Fruit fly (Drosophila melanogaster) whole organism, embryonic: ENCODE data around the gene mRpL16.

Experiments used
- Antp ChIP-seq: fragments of 200-800 bp; sonication (Bioruptor generic); optimal IDR thresholded peaks from 3 replicates; lab custom pipeline; 2016; ENCODE audit warnings: missing biosample characterization, missing genetic modification characterization
- C15 ChIP-seq: fragments of 200-800 bp; sonication (Bioruptor generic); IDR thresholded peaks from 3 replicates; pipeline ENCODE4 v1.3.6; 2022; ENCODE audit warnings: missing biosample characterization, missing genetic modification characterization
- CG1024 ChIP-seq: fragments of 200-800 bp; sonication (Bioruptor generic); IDR thresholded peaks from 2 replicates; pipeline ENCODE4 v1.3.6; 2022; ENCODE audit warnings: missing biosample characterization, missing genetic modification characterization
- CG10431 ChIP-seq: fragments of 200-800 bp; sonication (Bioruptor generic); optimal IDR thresholded peaks from 3 replicates; lab custom pipeline; 2018; ENCODE audit warnings: missing biosample characterization, mild to moderate bottlenecking, missing genetic modification characterization
- CG11093 ChIP-seq: fragments of 200-800 bp; sonication (Bioruptor generic); IDR thresholded peaks from 3 replicates; pipeline ENCODE4 v1.3.6; 2022; ENCODE audit warnings: missing biosample characterization, missing genetic modification characterization
- CG11695 ChIP-seq: fragments of 200-800 bp; sonication (Bioruptor generic); IDR thresholded peaks from 3 replicates; pipeline ENCODE4 v1.3.6; 2022; ENCODE audit warnings: missing biosample characterization, missing genetic modification characterization
- CG14050 ChIP-seq: fragments of 200-800 bp; sonication (Bioruptor generic); IDR thresholded peaks from 3 replicates; pipeline ENCODE4 v1.3.6; 2022; ENCODE audit warnings: missing biosample characterization, missing genetic modification characterization
- CG14441 ChIP-seq: fragments of 200-800 bp; sonication (Bioruptor generic); IDR thresholded peaks from 2 replicates; pipeline ENCODE4 v1.3.6; 2022; ENCODE audit warnings: missing biosample characterization, missing genetic modification characterization
- CG14667 ChIP-seq: fragments of 200-800 bp; sonication (Bioruptor generic); IDR thresholded peaks from 2 replicates; pipeline ENCODE4 v1.3.6; 2022; ENCODE audit warnings: missing biosample characterization, missing genetic modification characterization
- CG14965 ChIP-seq: fragments of 200-800 bp; sonication (Bioruptor generic); optimal IDR thresholded peaks from 2 replicates; lab custom pipeline; 2016; ENCODE audit warnings: missing biosample characterization, missing genetic modification characterization, borderline replicate concordance
- CG15601 ChIP-seq: fragments of 200-800 bp; sonication (Bioruptor generic); optimal IDR thresholded peaks from 3 replicates; lab custom pipeline; 2019; ENCODE audit warnings: missing biosample characterization, mild to moderate bottlenecking, missing genetic modification characterization, moderate library complexity
- CG1602 ChIP-seq: fragments of 200-800 bp; sonication (Bioruptor generic); optimal IDR thresholded peaks from 3 replicates; lab custom pipeline; 2016; ENCODE audit warnings: missing biosample characterization, missing genetic modification characterization
- CG16863 ChIP-seq: fragments of 200-800 bp; sonication (Bioruptor generic); optimal IDR thresholded peaks from 3 replicates; lab custom pipeline; 2016; ENCODE audit warnings: missing biosample characterization, missing genetic modification characterization
- CG17802 ChIP-seq: fragments of 200-800 bp; sonication (Bioruptor generic); optimal IDR thresholded peaks from 2 replicates; lab custom pipeline; 2018; ENCODE audit warnings: missing biosample characterization, mild to moderate bottlenecking, missing genetic modification characterization, moderate library complexity
- CG2889 ChIP-seq: fragments of 200-800 bp; sonication (Bioruptor generic); IDR thresholded peaks from 3 replicates; pipeline ENCODE4 v1.3.6; 2022; ENCODE audit warnings: missing biosample characterization, missing genetic modification characterization
- CG31224 ChIP-seq: fragments of 200-800 bp; sonication (Bioruptor generic); IDR thresholded peaks from 2 replicates; pipeline ENCODE4 v1.3.6; 2022; ENCODE audit warnings: missing biosample characterization, missing genetic modification characterization
- CG5953 ChIP-seq: fragments of 200-800 bp; sonication (Bioruptor generic); IDR thresholded peaks from 2 replicates; pipeline ENCODE4 v1.3.6; 2022; ENCODE audit warnings: missing biosample characterization, missing genetic modification characterization
- CG6854 ChIP-seq: fragments of 200-800 bp; sonication (Bioruptor generic); optimal IDR thresholded peaks from 3 replicates; lab custom pipeline; 2017; ENCODE audit warnings: missing biosample characterization, mild to moderate bottlenecking, missing genetic modification characterization
- CG9797 ChIP-seq: fragments of 200-800 bp; sonication (Bioruptor generic); optimal IDR thresholded peaks from 3 replicates; lab custom pipeline; 2018; ENCODE audit warnings: missing biosample characterization, mild to moderate bottlenecking, missing genetic modification characterization
- Gsc ChIP-seq: fragments of 200-800 bp; sonication (Bioruptor generic); IDR thresholded peaks from 2 replicates; pipeline ENCODE4 v1.3.6; 2022; ENCODE audit warnings: missing biosample characterization, missing genetic modification characterization
- HHEX ChIP-seq: fragments of 200-800 bp; sonication (Bioruptor generic); optimal IDR thresholded peaks from 3 replicates; lab custom pipeline; 2017; ENCODE audit warnings: missing biosample characterization, mild to moderate bottlenecking, missing genetic modification characterization, missing genetic modification reagents
- MTF-1 ChIP-seq: fragments of 200-800 bp; sonication (Bioruptor generic); optimal IDR thresholded peaks from 2 replicates; lab custom pipeline; 2018; ENCODE audit warnings: missing biosample characterization, mild to moderate bottlenecking, missing genetic modification characterization, borderline replicate concordance
- Nf-YA ChIP-seq: fragments of 200-800 bp; sonication (Bioruptor generic); IDR thresholded peaks from 2 replicates; pipeline ENCODE4 v1.3.6; 2022; ENCODE audit warnings: missing biosample characterization, missing genetic modification characterization
- Nf-YB ChIP-seq: fragments of 200-800 bp; sonication (Bioruptor generic); optimal IDR thresholded peaks from 3 replicates; lab custom pipeline; 2019; ENCODE audit warnings: missing biosample characterization, mild to moderate bottlenecking, missing genetic modification characterization, moderate library complexity
- Nf-YC ChIP-seq: fragments of 200-800 bp; optimal IDR thresholded peaks from 3 replicates; lab custom pipeline; 2019; ENCODE audit warnings: missing biosample characterization, mild to moderate bottlenecking, missing genetic modification characterization, moderate library complexity
- Rfx ChIP-seq: fragments of 200-800 bp; sonication (Bioruptor generic); IDR thresholded peaks from 2 replicates; pipeline ENCODE4 v1.3.6; 2022; ENCODE audit warnings: missing biosample characterization, missing genetic modification characterization
- Scr ChIP-seq: fragments of 200-800 bp; sonication (Bioruptor generic); IDR thresholded peaks from 2 replicates; pipeline ENCODE4 v1.3.6; 2022; ENCODE audit warnings: missing biosample characterization, missing genetic modification characterization; ENCODE audit not compliant: partially characterized antibody
- ara ChIP-seq: fragments of 200-800 bp; sonication (Bioruptor generic); IDR thresholded peaks from 2 replicates; pipeline ENCODE4 v1.3.6; 2022; ENCODE audit warnings: missing biosample characterization, missing genetic modification characterization
- bcd ChIP-seq: fragments of 200-800 bp; sonication (Bioruptor generic); optimal IDR thresholded peaks from 2 replicates; lab custom pipeline; 2017; ENCODE audit warnings: missing biosample characterization, mild to moderate bottlenecking, missing genetic modification characterization
- btn ChIP-seq: fragments of 200-800 bp; sonication (Bioruptor generic); optimal IDR thresholded peaks from 2 replicates; lab custom pipeline; 2016; ENCODE audit warnings: missing biosample characterization, missing genetic modification characterization
- chn ChIP-seq: fragments of 200-800 bp; sonication (Bioruptor generic); optimal IDR thresholded peaks from 2 replicates; lab custom pipeline; 2016; ENCODE audit warnings: missing biosample characterization, missing genetic modification characterization
- da ChIP-seq: fragments of 200-800 bp; sonication (Bioruptor generic); optimal IDR thresholded peaks from 2 replicates; lab custom pipeline; 2016; ENCODE audit warnings: missing biosample characterization, missing genetic modification characterization
- dimm ChIP-seq: fragments of 200-800 bp; sonication (Bioruptor generic); IDR thresholded peaks from 2 replicates; pipeline ENCODE4 v1.3.6; 2022; ENCODE audit warnings: missing biosample characterization, missing genetic modification characterization
- fru ChIP-seq: fragments of >200 bp; optimal IDR thresholded peaks from 2 replicates; lab custom pipeline; 2017
- gcm ChIP-seq: fragments of 200-800 bp; sonication (Bioruptor generic); optimal IDR thresholded peaks from 2 replicates; lab custom pipeline; 2019; ENCODE audit warnings: missing biosample characterization, mild to moderate bottlenecking, missing genetic modification characterization, moderate library complexity
- ham ChIP-seq: fragments of 200-800 bp; sonication (Bioruptor generic); IDR thresholded peaks from 2 replicates; pipeline ENCODE4 v1.3.6; 2022; ENCODE audit warnings: missing biosample characterization, missing genetic modification characterization
- hbn ChIP-seq: fragments of 200-800 bp; sonication (Bioruptor generic); IDR thresholded peaks from 2 replicates; pipeline ENCODE4 v1.3.6; 2022; ENCODE audit warnings: missing biosample characterization, missing genetic modification characterization; ENCODE audit not compliant: partially characterized antibody
- hth ChIP-seq: fragments of >200 bp; optimal IDR thresholded peaks from 2 replicates; lab custom pipeline; 2017; ENCODE audit warnings: inconsistent platforms
- kay ChIP-seq: fragments of 200-800 bp; sonication (Bioruptor generic); optimal IDR thresholded peaks from 2 replicates; lab custom pipeline; 2016; ENCODE audit warnings: missing biosample characterization, missing genetic modification characterization
- knrl ChIP-seq: fragments of 200-800 bp; sonication (Bioruptor generic); IDR thresholded peaks from 3 replicates; pipeline ENCODE4 v1.3.6; 2022; ENCODE audit warnings: missing biosample characterization, missing genetic modification characterization; ENCODE audit not compliant: partially characterized antibody
- lab ChIP-seq: fragments of 200-800 bp; sonication (Bioruptor generic); optimal IDR thresholded peaks from 3 replicates; lab custom pipeline; 2017; ENCODE audit warnings: missing biosample characterization, missing genetic modification characterization, mild to moderate bottlenecking, moderate library complexity, missing genetic modification reagents
- mirr ChIP-seq: fragments of 200-800 bp; sonication (Bioruptor generic); optimal IDR thresholded peaks from 3 replicates; lab custom pipeline; 2018; ENCODE audit warnings: missing biosample characterization, mild to moderate bottlenecking, missing genetic modification characterization
- nmo ChIP-seq: fragments of 200-800 bp; sonication (Bioruptor generic); optimal IDR thresholded peaks from 2 replicates; lab custom pipeline; 2018; ENCODE audit warnings: missing biosample characterization, mild to moderate bottlenecking, missing genetic modification characterization, moderate library complexity
- org-1 ChIP-seq: fragments of 200-800 bp; sonication (Bioruptor generic); optimal IDR thresholded peaks from 2 replicates; lab custom pipeline; 2017; ENCODE audit warnings: missing biosample characterization, missing genetic modification characterization
- pnt ChIP-seq: fragments of 200-800 bp; sonication (Bioruptor generic); optimal IDR thresholded peaks from 3 replicates; lab custom pipeline; 2016; ENCODE audit warnings: missing biosample characterization, missing genetic modification characterization
- prd ChIP-seq, 3 experiments: fragments of >200 bp in 2 of 3; fragments of 200-800 bp in 1 of 3; sonication (Bioruptor generic) in 1 of 3; optimal IDR thresholded peaks in 2 of 3; IDR thresholded peaks in 1 of 3; 2 replicates in 2 of 3; 3 replicates in 1 of 3; pipeline versions ENCODE4 v1.3.6 to Lab custom; 2017 to 2022; ENCODE audit warnings: missing biosample characterization in 1 of 3, missing genetic modification characterization in 1 of 3
- pros ChIP-seq: fragments of 200-800 bp; sonication (Bioruptor generic); optimal IDR thresholded peaks from 3 replicates; lab custom pipeline; 2019; ENCODE audit warnings: missing biosample characterization, mild to moderate bottlenecking, missing genetic modification characterization, moderate library complexity
- sob ChIP-seq: fragments of 200-800 bp; sonication (Bioruptor generic); IDR thresholded peaks from 2 replicates; pipeline ENCODE4 v1.3.6; 2022; ENCODE audit warnings: missing biosample characterization, missing genetic modification characterization
- tap ChIP-seq: fragments of 200-800 bp; optimal IDR thresholded peaks from 3 replicates; lab custom pipeline; 2019; ENCODE audit warnings: missing biosample characterization, mild to moderate bottlenecking, missing genetic modification characterization, moderate library complexity
- tin ChIP-seq: fragments of 200-800 bp; sonication (Bioruptor generic); optimal IDR thresholded peaks from 3 replicates; lab custom pipeline; 2016; ENCODE audit warnings: missing biosample characterization, missing genetic modification characterization
- trh ChIP-seq: fragments of 200-800 bp; sonication (Bioruptor generic); optimal IDR thresholded peaks from 2 replicates; lab custom pipeline; 2016; ENCODE audit warnings: missing biosample characterization, missing genetic modification characterization
- unpg ChIP-seq: fragments of 200-800 bp; sonication (Bioruptor generic); optimal IDR thresholded peaks from 3 replicates; lab custom pipeline; 2018; ENCODE audit warnings: missing biosample characterization, mild to moderate bottlenecking, missing genetic modification characterization, moderate library complexity

mRpL16 gene

DNA sequence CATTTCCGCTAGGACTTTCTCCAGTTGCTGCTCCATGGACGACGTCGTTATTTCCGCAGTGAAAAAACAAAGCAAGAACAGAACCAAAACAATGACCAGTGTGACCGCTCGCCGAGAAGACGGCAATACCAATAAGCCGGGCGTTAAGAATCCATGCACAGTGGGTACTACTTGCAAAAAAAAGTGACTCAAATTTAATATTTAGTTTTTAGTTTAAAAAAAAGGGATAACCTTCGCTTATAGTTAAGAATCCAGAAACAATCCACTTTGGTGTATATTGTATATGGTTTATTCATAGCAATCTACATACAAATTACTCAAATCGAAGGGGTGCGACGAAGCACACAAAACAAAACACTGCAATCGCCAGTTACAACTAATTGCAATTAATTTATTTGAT is 31.2 kb upstream of the mRpL16 start, which contains the start of gene Lamtor5 (continued):
- TF ChIP-seq unpg (GFP tag; lab: Kevin White, UChicago) = peak; percentile 53
- no peak for TF ChIP-seq kay (GFP tag; lab: Kevin White, UChicago)
- TF ChIP-seq CG14965 = no peak
- TF ChIP-seq mirr (GFP tag; lab: Kevin White, UChicago) = no peak
- no peak for TF ChIP-seq MTF-1 (GFP tag; lab: Kevin White, UChicago)
- TF ChIP-seq prd (optimal IDR thresholded peaks at IDR 0.05; lab: Kevin White, UChicago) = no peak
- 0 out of 3 replicates have a peak, but pooled peaks have one; percentile 40 for TF ChIP-seq prd (GFP tag; IDR thresholded peaks at IDR 0.05; lab: Robert Waterston, UW)
- TF ChIP-seq Gsc (GFP tag; lab: Robert Waterston, UW) = no peak
- TF ChIP-seq CG15601 (tag; lab: Kevin White, UChicago) = no peak
- no peak for TF ChIP-seq CG14441
- no peak for TF ChIP-seq CG14050 (GFP tag; lab: Robert Waterston, UW)
- TF ChIP-seq hbn = no peak
- TF ChIP-seq CG17802 (tag; lab: Kevin White, UChicago) = no peak
- peak; percentile 61 for TF ChIP-seq sob (GFP tag; lab: Robert Waterston, UW)
- no peak for TF ChIP-seq ham (GFP tag; lab: Robert Waterston, UW)
- no peak for TF ChIP-seq gcm (GFP tag; lab: Kevin White, UChicago)
- no peak for TF ChIP-seq btn (GFP tag; lab: Kevin White, UChicago)
- TF ChIP-seq pros (GFP tag; lab: Kevin White, UChicago) = no peak
- no peak for TF ChIP-seq CG14667
- no peak for TF ChIP-seq tap (tag; lab: Kevin White, UChicago)
- TF ChIP-seq CG1024 = no peak
- no peak for TF ChIP-seq hth (lab: Kevin White, UChicago)
- no peak for TF ChIP-seq tin
- peak; percentile 36; the same call in 1 of the 2 replicates for TF ChIP-seq CG5953 (GFP tag; lab: Robert Waterston, UW)
- TF ChIP-seq CG16863 (GFP tag; lab: Kevin White, UChicago) = peak; percentile 29
- no peak for TF ChIP-seq fru (lab: Kevin White, UChicago)
- TF ChIP-seq CG6854 (GFP tag; lab: Kevin White, UChicago) = peak; percentile 32
- TF ChIP-seq Nf-YB = peak; percentile 19
- TF ChIP-seq da (GFP tag; lab: Kevin White, UChicago) = no peak
- peak; percentile 78 for TF ChIP-seq Rfx (GFP tag; lab: Robert Waterston, UW)
- no peak for TF ChIP-seq pnt (GFP tag; lab: Kevin White, UChicago)
- TF ChIP-seq CG10431 (GFP tag; lab: Kevin White, UChicago) = no peak
- TF ChIP-seq lab (GFP tag; lab: Kevin White, UChicago) = peak; percentile 69
- TF ChIP-seq CG11695 (GFP tag; lab: Robert Waterston, UW) = peak; percentile 38; the same call in 1 of the 3 replicates
- TF ChIP-seq Antp (GFP tag; lab: Kevin White, UChicago) = no peak
- no peak for TF ChIP-seq org-1 (GFP tag; lab: Kevin White, UChicago)
- TF ChIP-seq CG9797 (GFP tag; lab: Kevin White, UChicago) = peak; percentile 53
- peak; percentile 29 for TF ChIP-seq Nf-YC (tag; lab: Kevin White, UChicago)
- TF ChIP-seq ara (GFP tag; lab: Robert Waterston, UW) = no peak
- no peak for TF ChIP-seq chn (GFP tag; lab: Kevin White, UChicago)
- no peak for TF ChIP-seq CG2889
- TF ChIP-seq CG31224 (GFP tag; lab: Robert Waterston, UW) = no peak
- TF ChIP-seq bcd = peak; percentile 48
- no peak for TF ChIP-seq C15 (GFP tag; lab: Robert Waterston, UW)
- TF ChIP-seq knrl (GFP tag; lab: Robert Waterston, UW) = no peak
- no peak for TF ChIP-seq trh (GFP tag; lab: Kevin White, UChicago)
- peak; percentile 42 for TF ChIP-seq HHEX (GFP tag; lab: Kevin White, UChicago)
- TF ChIP-seq Scr = 0 out of 2 replicates have a peak, but pooled peaks have one; percentile 21
- no peak for TF ChIP-seq CG1602 (GFP tag; lab: Kevin White, UChicago)
- TF ChIP-seq CG11093 (GFP tag; lab: Robert Waterston, UW) = no peak
- peak; percentile 34 for TF ChIP-seq nmo (GFP tag; lab: Kevin White, UChicago)
- no peak for TF ChIP-seq dimm (GFP tag; lab: Robert Waterston, UW)
- TF ChIP-seq Nf-YA (GFP tag; lab: Robert Waterston, UW) = no peak
